2 fruit fly cellular contexts compared by ENCODE assay signal in genomic region chr3L:8703707-8704236, dm6.
TF ChIP-seq lines count a peak whose summit lies in the region.

No protein-coding gene starts in this region.

- TF ChIP-seq CTCF in whole organism, embryonic (GFP tag; optimal IDR thresholded peaks at IDR 0.05; lab: Kevin White, UChicago) = no peak

TF ChIP-seq in whole organism, embryonic, 481 proteins besides CTCF, POLR2A, EP300 and RAD21:
- peak; percentile 82 for TF ChIP-seq Med (GFP tag; lab: Kevin White, UChicago)
- peak; percentile 85 for TF ChIP-seq sd (tag; optimal IDR thresholded peaks at IDR 0.05; lab: Kevin White, UChicago)
- peak; percentile 0 for TF ChIP-seq abd-A (tag; optimal IDR thresholded peaks at IDR 0.05; lab: Kevin White, UChicago)
- peak; percentile 66 for TF ChIP-seq vvl (GFP tag; IDR thresholded peaks at IDR 0.05; lab: Robert Waterston, UW)
- peak; percentile 90 for TF ChIP-seq CG13894 (tag; optimal IDR thresholded peaks at IDR 0.05; lab: Kevin White, UChicago)
- no peak for TF ChIP-seq CG1529 (GFP tag; optimal IDR thresholded peaks at IDR 0.05; lab: Kevin White, UChicago)
- peak; percentile 68 for TF ChIP-seq cwo (GFP tag; optimal IDR thresholded peaks at IDR 0.05; lab: Kevin White, UChicago)
- 0 out of 4 replicates have a peak, but pooled peaks have one; percentile 31 for TF ChIP-seq chinmo (GFP tag; IDR thresholded peaks at IDR 0.05; lab: Robert Waterston, UW; ENCODE audit: partially characterized antibody)
- TF ChIP-seq bab2 (GFP tag; optimal IDR thresholded peaks at IDR 0.05; lab: Kevin White, UChicago) = no peak
- peak; percentile 69 for TF ChIP-seq CG12769 (tag; optimal IDR thresholded peaks at IDR 0.05; lab: Kevin White, UChicago)
- no peak for TF ChIP-seq kni (GFP tag; optimal IDR thresholded peaks at IDR 0.05; lab: Kevin White, UChicago)

TF ChIP-seq in whole organism, prepupa, 60 proteins besides CTCF, POLR2A, EP300 and RAD21:
- TF ChIP-seq svp (GFP tag; lab: Kevin White, UChicago) = peak; percentile 6
- no peak for TF ChIP-seq dsx (GFP tag; optimal IDR thresholded peaks at IDR 0.05; lab: Kevin White, UChicago; ENCODE audit: poor library complexity, severe bottlenecking)
- TF ChIP-seq CG6163 (GFP tag; IDR thresholded peaks at IDR 0.05; lab: Robert Waterston, UW) = no peak
- no peak for TF ChIP-seq Ets21C (GFP tag; optimal IDR thresholded peaks at IDR 0.05; lab: Kevin White, UChicago)
- no peak for TF ChIP-seq CG15336 (GFP tag; IDR thresholded peaks at IDR 0.05; lab: Robert Waterston, UW)
- no peak for TF ChIP-seq CG6808 (GFP tag; optimal IDR thresholded peaks at IDR 0.05; lab: Kevin White, UChicago)
- TF ChIP-seq fd85E (GFP tag; optimal IDR thresholded peaks at IDR 0.05; lab: Kevin White, UChicago) = no peak
- TF ChIP-seq Smox (GFP tag; optimal IDR thresholded peaks at IDR 0.05; lab: Kevin White, UChicago) = no peak
TF ChIP-seq in whole organism, prepupa: peak in this region for 1.
